Fruit fly (Drosophila melanogaster) whole organism, embryonic: ENCODE results near the gene CG32554.

Experiments
- Bteb2 ChIP-seq: fragments of 200-800 bp; sonication (Bioruptor generic); optimal IDR thresholded peaks from 2 replicates; lab custom pipeline; 2016; ENCODE audit warnings: missing biosample characterization, missing genetic modification characterization
- CG10267 ChIP-seq: fragments of 200-800 bp; sonication (Bioruptor generic); optimal IDR thresholded peaks from 2 replicates; lab custom pipeline; 2018; ENCODE audit warnings: missing biosample characterization, mild to moderate bottlenecking, missing genetic modification characterization, moderate library complexity
- CG11696 ChIP-seq: fragments of 200-800 bp; sonication (Bioruptor generic); IDR thresholded peaks from 2 replicates; pipeline ENCODE4 v1.3.6; 2022; ENCODE audit warnings: missing biosample characterization, missing genetic modification characterization
- CG12104 ChIP-seq: fragments of 200-800 bp; sonication (Bioruptor generic); optimal IDR thresholded peaks from 3 replicates; lab custom pipeline; 2016; ENCODE audit warnings: missing biosample characterization, missing genetic modification characterization
- CG12219 ChIP-seq: fragments of 200-800 bp; sonication (Bioruptor generic); optimal IDR thresholded peaks from 3 replicates; lab custom pipeline; 2018; ENCODE audit warnings: missing biosample characterization, mild to moderate bottlenecking, missing genetic modification characterization
- CG12236 ChIP-seq: fragments of 200-800 bp; sonication (Bioruptor generic); optimal IDR thresholded peaks from 2 replicates; lab custom pipeline; 2016; ENCODE audit warnings: missing biosample characterization, missing genetic modification characterization
- CG13894 ChIP-seq: fragments of 200-800 bp; sonication (Bioruptor generic); optimal IDR thresholded peaks from 3 replicates; lab custom pipeline; 2018; ENCODE audit warnings: missing biosample characterization, mild to moderate bottlenecking, missing genetic modification characterization, moderate library complexity
- CG1602 ChIP-seq: fragments of 200-800 bp; sonication (Bioruptor generic); optimal IDR thresholded peaks from 3 replicates; lab custom pipeline; 2016; ENCODE audit warnings: missing biosample characterization, missing genetic modification characterization
- CG17829 ChIP-seq: fragments of 200-800 bp; optimal IDR thresholded peaks from 2 replicates; lab custom pipeline; 2019; ENCODE audit warnings: missing biosample characterization, mild to moderate bottlenecking, missing genetic modification characterization, moderate library complexity
- CG18764 ChIP-seq: fragments of 200-800 bp; sonication (Bioruptor generic); optimal IDR thresholded peaks from 3 replicates; lab custom pipeline; 2016; ENCODE audit warnings: missing biosample characterization, missing genetic modification characterization
- CG31224 ChIP-seq: fragments of 200-800 bp; sonication (Bioruptor generic); IDR thresholded peaks from 2 replicates; pipeline ENCODE4 v1.3.6; 2022; ENCODE audit warnings: missing biosample characterization, missing genetic modification characterization
- CG32772 ChIP-seq: fragments of 200-800 bp; sonication (Bioruptor generic); IDR thresholded peaks from 2 replicates; pipeline ENCODE4 v1.3.6; 2022; ENCODE audit warnings: missing biosample characterization, missing genetic modification characterization
- CG4424 ChIP-seq: fragments of 200-800 bp; sonication (Bioruptor generic); optimal IDR thresholded peaks from 3 replicates; lab custom pipeline; 2016; ENCODE audit warnings: missing biosample characterization, missing genetic modification characterization
- CG5953 ChIP-seq: fragments of 200-800 bp; sonication (Bioruptor generic); IDR thresholded peaks from 2 replicates; pipeline ENCODE4 v1.3.6; 2022; ENCODE audit warnings: missing biosample characterization, missing genetic modification characterization
- CG6654 ChIP-seq: fragments of 200-800 bp; sonication (Bioruptor generic); optimal IDR thresholded peaks from 2 replicates; lab custom pipeline; 2017; ENCODE audit warnings: missing biosample characterization, mild to moderate bottlenecking, missing genetic modification characterization
- CG6854 ChIP-seq: fragments of 200-800 bp; sonication (Bioruptor generic); optimal IDR thresholded peaks from 3 replicates; lab custom pipeline; 2017; ENCODE audit warnings: missing biosample characterization, mild to moderate bottlenecking, missing genetic modification characterization
- CG7839 ChIP-seq: fragments of 200-800 bp; sonication (Bioruptor generic); optimal IDR thresholded peaks from 3 replicates; lab custom pipeline; 2018; ENCODE audit warnings: missing biosample characterization, mild to moderate bottlenecking, missing genetic modification characterization, moderate library complexity
- CG8359 ChIP-seq: fragments of 200-800 bp; sonication (Bioruptor generic); optimal IDR thresholded peaks from 2 replicates; lab custom pipeline; 2017; ENCODE audit warnings: missing biosample characterization, mild to moderate bottlenecking, missing genetic modification characterization, borderline replicate concordance
- CG8924 ChIP-seq: fragments of 200-800 bp; optimal IDR thresholded peaks from 3 replicates; lab custom pipeline; 2019; ENCODE audit warnings: missing biosample characterization, mild to moderate bottlenecking, missing genetic modification characterization, moderate library complexity
- D19A ChIP-seq: fragments of 200-800 bp; optimal IDR thresholded peaks from 3 replicates; lab custom pipeline; 2019; ENCODE audit warnings: missing biosample characterization, mild to moderate bottlenecking, missing genetic modification characterization, moderate library complexity
- Dll ChIP-seq: fragments of 200-800 bp; sonication (Bioruptor generic); IDR thresholded peaks from 4 replicates; pipeline ENCODE4 v1.3.6; 2022; ENCODE audit warnings: missing biosample characterization, missing genetic modification characterization; ENCODE audit not compliant: partially characterized antibody
- E2f2 ChIP-seq: fragments of 200-800 bp; sonication (Bioruptor generic); IDR thresholded peaks from 2 replicates; pipeline ENCODE4 v1.3.6; 2022; ENCODE audit warnings: missing biosample characterization, missing genetic modification characterization
- Ets97D ChIP-seq: fragments of 200-800 bp; sonication (Bioruptor generic); optimal IDR thresholded peaks from 3 replicates; lab custom pipeline; 2016; ENCODE audit warnings: missing biosample characterization, missing genetic modification characterization
- Fer3 ChIP-seq: fragments of 200-800 bp; sonication (Bioruptor generic); optimal IDR thresholded peaks from 2 replicates; lab custom pipeline; 2018; ENCODE audit warnings: missing biosample characterization, mild to moderate bottlenecking, missing genetic modification characterization, moderate library complexity
- HHEX ChIP-seq: fragments of 200-800 bp; sonication (Bioruptor generic); optimal IDR thresholded peaks from 3 replicates; lab custom pipeline; 2017; ENCODE audit warnings: missing biosample characterization, mild to moderate bottlenecking, missing genetic modification characterization, missing genetic modification reagents
- HmgZ ChIP-seq: fragments of 200-800 bp; sonication (Bioruptor generic); optimal IDR thresholded peaks from 2 replicates; lab custom pipeline; 2018; ENCODE audit warnings: missing biosample characterization, mild to moderate bottlenecking, missing genetic modification characterization
- Neu2 ChIP-seq: fragments of 200-800 bp; sonication (Bioruptor generic); optimal IDR thresholded peaks from 3 replicates; lab custom pipeline; 2016; ENCODE audit warnings: missing biosample characterization, missing genetic modification characterization, borderline replicate concordance
- Oli ChIP-seq: fragments of 200-800 bp; sonication (Bioruptor generic); optimal IDR thresholded peaks from 2 replicates; lab custom pipeline; 2018; ENCODE audit warnings: missing biosample characterization, mild to moderate bottlenecking, missing genetic modification characterization, moderate library complexity
- Rx ChIP-seq: fragments of 200-800 bp; sonication (Bioruptor generic); IDR thresholded peaks from 2 replicates; pipeline ENCODE4 v1.3.6; 2022; ENCODE audit warnings: missing biosample characterization, missing genetic modification characterization
- Scr ChIP-seq: fragments of 200-800 bp; sonication (Bioruptor generic); IDR thresholded peaks from 2 replicates; pipeline ENCODE4 v1.3.6; 2022; ENCODE audit warnings: missing biosample characterization, missing genetic modification characterization; ENCODE audit not compliant: partially characterized antibody
- Side ChIP-seq: fragments of 200-800 bp; sonication (Bioruptor generic); optimal IDR thresholded peaks from 2 replicates; lab custom pipeline; 2016; ENCODE audit warnings: missing biosample characterization, missing genetic modification characterization
- Spps ChIP-seq: fragments of 200-800 bp; sonication (Bioruptor generic); optimal IDR thresholded peaks from 2 replicates; lab custom pipeline; 2018; ENCODE audit warnings: missing biosample characterization, mild to moderate bottlenecking, missing genetic modification characterization
- Vsx1 ChIP-seq: fragments of 200-800 bp; sonication (Bioruptor generic); optimal IDR thresholded peaks from 2 replicates; lab custom pipeline; 2017; ENCODE audit warnings: missing biosample characterization, mild to moderate bottlenecking, missing genetic modification characterization, missing genetic modification reagents
- bsh ChIP-seq, 2 experiments: fragments of 200-800 bp; sonication (Bioruptor generic); optimal IDR thresholded peaks; 2 replicates each; lab custom pipeline; 2017 to 2018; ENCODE audit warnings: mild to moderate bottlenecking in 2 of 2, missing biosample characterization in 2 of 2, missing genetic modification characterization in 2 of 2, moderate library complexity in 1 of 2
- dm ChIP-seq: fragments of 200-800 bp; sonication (Bioruptor generic); optimal IDR thresholded peaks from 3 replicates; lab custom pipeline; 2016; ENCODE audit warnings: missing biosample characterization, missing genetic modification characterization
- dmrt11E ChIP-seq: fragments of 200-800 bp; sonication (Bioruptor generic); optimal IDR thresholded peaks from 3 replicates; lab custom pipeline; 2018; ENCODE audit warnings: missing biosample characterization, mild to moderate bottlenecking, missing genetic modification characterization, moderate library complexity
- esg ChIP-seq: fragments of 200-800 bp; sonication (Bioruptor generic); conservative IDR thresholded peaks from 2 replicates; pipeline ENCODE4 v1.3.6; 2022; ENCODE audit warnings: missing biosample characterization, missing genetic modification characterization
- fd96Cb ChIP-seq: fragments of 200-800 bp; sonication (Bioruptor generic); optimal IDR thresholded peaks from 2 replicates; lab custom pipeline; 2018; ENCODE audit warnings: missing biosample characterization, mild to moderate bottlenecking, missing genetic modification characterization, moderate library complexity
- ham ChIP-seq: fragments of 200-800 bp; sonication (Bioruptor generic); IDR thresholded peaks from 2 replicates; pipeline ENCODE4 v1.3.6; 2022; ENCODE audit warnings: missing biosample characterization, missing genetic modification characterization
- jigr1 ChIP-seq: fragments of 200-800 bp; sonication (Bioruptor generic); IDR thresholded peaks from 3 replicates; pipeline ENCODE4 v1.3.6; 2022; ENCODE audit warnings: missing biosample characterization, missing genetic modification characterization
- org-1 ChIP-seq: fragments of 200-800 bp; sonication (Bioruptor generic); optimal IDR thresholded peaks from 2 replicates; lab custom pipeline; 2017; ENCODE audit warnings: missing biosample characterization, missing genetic modification characterization
- otp ChIP-seq: fragments of 200-800 bp; sonication (Bioruptor generic); IDR thresholded peaks from 3 replicates; pipeline ENCODE4, ENCODE4 v1.3.6; 2022; ENCODE audit warnings: missing biosample characterization, missing genetic modification characterization
- phol ChIP-seq: fragments of 200-800 bp; sonication (Bioruptor generic); optimal IDR thresholded peaks from 3 replicates; lab custom pipeline; 2018; ENCODE audit warnings: missing biosample characterization, mild to moderate bottlenecking, missing genetic modification characterization, moderate library complexity
- pita ChIP-seq: fragments of 200-800 bp; sonication (Bioruptor generic); optimal IDR thresholded peaks from 2 replicates; lab custom pipeline; 2017; ENCODE audit warnings: missing biosample characterization, mild to moderate bottlenecking, missing genetic modification characterization
- slbo ChIP-seq: fragments of 200-800 bp; sonication (Bioruptor generic); IDR thresholded peaks from 2 replicates; pipeline ENCODE4 v1.3.6; 2022; ENCODE audit warnings: missing biosample characterization, missing genetic modification characterization
- tna ChIP-seq: fragments of 200-800 bp; sonication (Bioruptor generic); IDR thresholded peaks from 2 replicates; pipeline ENCODE4 v1.3.6; 2022; ENCODE audit warnings: missing biosample characterization, missing genetic modification characterization; ENCODE audit not compliant: partially characterized antibody

Gene CG32554

DNA sequence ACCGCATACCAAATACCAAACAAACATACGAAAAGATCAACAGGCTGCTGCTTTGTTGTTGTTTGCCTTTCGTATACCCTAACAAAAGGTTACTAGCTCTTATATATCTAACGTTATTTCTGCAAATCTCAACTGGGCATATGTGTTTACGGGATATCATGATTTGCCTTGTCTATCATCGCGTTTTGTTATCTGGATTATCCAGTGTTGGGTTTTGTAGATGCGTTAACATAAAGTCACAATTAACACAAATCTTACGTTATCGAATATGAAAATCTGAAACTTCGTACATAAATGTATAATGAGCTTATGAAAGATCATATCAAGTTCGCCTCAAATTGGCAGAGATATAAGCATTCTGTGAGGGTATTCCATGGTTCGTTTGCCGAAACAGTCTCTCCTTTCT is 22.3 kb downstream of the CG32554 start (continued):
- TF ChIP-seq CG1602 (GFP tag; lab: Kevin White, UChicago) (no peak), org-1 (GFP tag; lab: Kevin White, UChicago) (peak; percentile 14), otp (peak; percentile 40; the same call in 1 of the 3 replicates), CG10267 (tag; lab: Kevin White, UChicago) (peak; percentile 38)

DNA sequence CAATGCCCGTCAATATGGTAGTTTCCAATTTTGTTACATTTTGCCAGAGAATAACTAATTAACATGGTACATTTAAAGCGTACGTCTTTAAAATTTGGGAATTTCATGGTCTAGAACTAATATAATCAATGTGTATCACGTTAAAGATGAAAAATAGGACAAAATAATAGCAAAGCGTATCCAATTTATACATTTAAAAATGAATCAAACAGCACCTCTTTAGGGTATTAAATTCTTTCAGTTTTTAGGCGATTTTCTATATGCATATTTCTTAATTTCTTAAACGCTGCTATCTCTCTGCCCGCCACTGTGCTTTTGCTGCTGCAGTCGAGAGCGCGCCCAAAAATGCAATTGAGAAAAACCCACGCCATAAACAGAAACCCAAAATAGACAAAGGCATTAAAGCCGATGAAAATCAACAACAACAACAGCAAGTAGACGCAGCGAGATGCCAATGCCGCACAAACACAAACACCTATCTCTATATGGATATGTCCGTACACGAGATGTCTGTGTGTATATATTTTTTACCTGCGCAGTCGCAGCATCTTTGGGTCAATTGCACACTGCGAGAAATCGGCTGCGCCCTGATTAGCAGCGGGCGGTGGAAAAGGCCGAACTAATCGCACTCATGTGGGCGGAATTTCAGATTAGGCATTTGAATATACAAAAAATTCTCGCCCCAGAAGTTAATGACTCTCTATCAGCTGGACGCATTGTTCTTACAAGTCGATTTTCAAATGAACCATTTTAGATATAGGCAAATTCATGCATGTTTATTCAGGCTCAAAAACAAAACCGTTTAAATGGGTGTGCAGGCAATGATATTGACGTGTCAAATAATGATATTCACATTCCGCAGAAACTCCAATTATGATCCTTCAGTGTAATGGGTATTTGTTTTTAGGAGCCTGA is 23.1 kb downstream of the CG32554 start:
- TF ChIP-seq dmrt11E: peak; percentile 87
- TF ChIP-seq Vsx1 (GFP tag; lab: Kevin White, UChicago): peak; percentile 22
- TF ChIP-seq pita (GFP tag; lab: Kevin White, UChicago): no peak
- TF ChIP-seq bsh (GFP tag; optimal IDR thresholded peaks at IDR 0.05; lab: Kevin White, UChicago): peak; percentile 29 to 76
- TF ChIP-seq CG4424 (GFP tag; lab: Kevin White, UChicago): peak; percentile 65
- peak; percentile 63 for TF ChIP-seq CG8359
- peak; percentile 25 for TF ChIP-seq HHEX (GFP tag; lab: Kevin White, UChicago)
- TF ChIP-seq HmgZ: no peak
- TF ChIP-seq CG13894 (tag; lab: Kevin White, UChicago): no peak
- TF ChIP-seq CG11696 (GFP tag; lab: Robert Waterston, UW): peak; percentile 87
- peak; percentile 80 for TF ChIP-seq fd96Cb (tag; lab: Kevin White, UChicago)
- peak; percentile 14 for TF ChIP-seq Fer3 (tag; lab: Kevin White, UChicago)
- TF ChIP-seq CG8924 (tag; lab: Kevin White, UChicago): peak; percentile 75
- peak; percentile 60 for TF ChIP-seq CG12219
- TF ChIP-seq phol: peak; percentile 85
- TF ChIP-seq slbo (GFP tag; lab: Robert Waterston, UW): no peak
- TF ChIP-seq Spps (tag; lab: Kevin White, UChicago): peak; percentile 58
- TF ChIP-seq CG6654: peak; percentile 44
- no peak for TF ChIP-seq CG31224 (GFP tag; lab: Robert Waterston, UW)
- TF ChIP-seq Bteb2 (GFP tag; lab: Kevin White, UChicago): no peak
- no peak for TF ChIP-seq Dll (GFP tag; lab: Robert Waterston, UW)
- no peak for TF ChIP-seq CG6854
- peak; percentile 20; the same call in 1 of the 3 replicates for TF ChIP-seq jigr1
- TF ChIP-seq tna (GFP tag; lab: Robert Waterston, UW): no peak
- peak; percentile 10 for TF ChIP-seq CG12236
- no peak for TF ChIP-seq Side
- TF ChIP-seq CG17829 (tag; lab: Kevin White, UChicago): peak; percentile 84
- TF ChIP-seq Oli (tag; lab: Kevin White, UChicago): peak; percentile 84
- 0 out of 2 replicates have a peak, but pooled peaks have one; percentile 6 for TF ChIP-seq CG5953 (GFP tag; lab: Robert Waterston, UW)
- no peak for TF ChIP-seq dm (GFP tag; lab: Kevin White, UChicago)
- TF ChIP-seq Rx (GFP tag; lab: Robert Waterston, UW): no peak; the same call in 1 of the 2 replicates
- peak; percentile 35 for TF ChIP-seq CG12104 (GFP tag; lab: Kevin White, UChicago)
- peak; percentile 74 for TF ChIP-seq CG7839 (tag; lab: Kevin White, UChicago)
- TF ChIP-seq Scr (GFP tag; lab: Robert Waterston, UW): no peak
- TF ChIP-seq D19A: peak; percentile 81
- no peak for TF ChIP-seq Neu2 (GFP tag; lab: Kevin White, UChicago)
- peak; percentile 29; the same call in 1 of the 2 replicates for TF ChIP-seq E2f2 (GFP tag; lab: Robert Waterston, UW)
- TF ChIP-seq ham (GFP tag; lab: Robert Waterston, UW): no peak
- peak; percentile 6 for TF ChIP-seq CG18764 (GFP tag; lab: Kevin White, UChicago)
- peak; percentile 34; the same call in 1 of the 2 replicates for TF ChIP-seq CG32772 (GFP tag; lab: Robert Waterston, UW)
- peak; percentile 50; the same call in 1 of the 2 replicates for TF ChIP-seq esg (GFP tag; lab: Robert Waterston, UW)
- TF ChIP-seq Ets97D (GFP tag; lab: Kevin White, UChicago): no peak
